Worm (Caenorhabditis elegans) whole organism, young adult: ENCODE measurements around the gene K07D4.5.

Source experiments
- B0336.3 ChIP-seq: fragments of 200-800 bp; sonication (Bioruptor generic); IDR thresholded peaks from 2 replicates; pipeline ENCODE4 v1.3.6; 2022; ENCODE audit warnings: missing genetic modification characterization, missing compliant biosample characterization
- C06A6.2 ChIP-seq: fragments of 200-800 bp; sonication (Bioruptor generic); conservative IDR thresholded peaks from 2 replicates; pipeline ENCODE4 v1.3.6; 2022; ENCODE audit warnings: missing genetic modification characterization, missing compliant biosample characterization
- C17E4.6 ChIP-seq: fragments of 200-800 bp; sonication (Bioruptor generic); IDR thresholded peaks from 2 replicates; pipeline ENCODE4 v1.3.6; 2022; ENCODE audit warnings: missing genetic modification reagents, missing genetic modification characterization, missing compliant biosample characterization
- D2030.7 ChIP-seq: fragments of 200-800 bp; sonication (Bioruptor generic); IDR thresholded peaks from 2 replicates; pipeline ENCODE4 v1.3.6; 2022; ENCODE audit warnings: missing genetic modification reagents, missing genetic modification characterization, missing compliant biosample characterization
- F23B12.7 ChIP-seq: sonication (generic microtip); optimal IDR thresholded peaks from 2 replicates; lab custom pipeline; 2017; ENCODE audit warnings: missing genetic modification characterization, mild to moderate bottlenecking, missing compliant biosample characterization, antibody characterized with exemption, moderate library complexity; ENCODE audit not compliant: insufficient read depth
- F39B2.1 ChIP-seq: fragments of 200-800 bp; sonication (Bioruptor generic); IDR thresholded peaks from 2 replicates; pipeline ENCODE4 v1.3.6; 2022; ENCODE audit warnings: missing genetic modification reagents, missing genetic modification characterization, missing compliant biosample characterization
- F52B5.7 ChIP-seq: sonication (generic microtip); optimal IDR thresholded peaks from 2 replicates; lab custom pipeline; 2016; ENCODE audit warnings: mild to moderate bottlenecking, missing genetic modification characterization, missing compliant biosample characterization
- F57A8.1 ChIP-seq: fragments of 200-800 bp; sonication (Bioruptor generic); optimal IDR thresholded peaks from 2 replicates; lab custom pipeline; 2018; ENCODE audit warnings: mild to moderate bottlenecking, missing genetic modification characterization, moderate library complexity, missing compliant biosample characterization
- K12H6.12 ChIP-seq: fragments of 200-800 bp; sonication (Bioruptor generic); optimal IDR thresholded peaks from 2 replicates; lab custom pipeline; 2018; ENCODE audit warnings: mild to moderate bottlenecking, missing genetic modification characterization, missing compliant biosample characterization
- T07F8.4 ChIP-seq: sonication (generic microtip); optimal IDR thresholded peaks from 2 replicates; lab custom pipeline; 2016; ENCODE audit warnings: mild to moderate bottlenecking, missing genetic modification characterization, moderate library complexity, missing compliant biosample characterization
- Y56A3A.18 ChIP-seq: fragments of 200-800 bp; sonication (Bioruptor generic); IDR thresholded peaks from 2 replicates; pipeline ENCODE4 v1.3.6; 2022; ENCODE audit warnings: missing genetic modification reagents, missing genetic modification characterization, missing compliant biosample characterization
- ZK185.1 ChIP-seq: sonication (generic microtip); optimal IDR thresholded peaks from 2 replicates; lab custom pipeline; 2016; ENCODE audit warnings: mild to moderate bottlenecking, missing genetic modification characterization, missing compliant biosample characterization; ENCODE audit not compliant: poor library complexity, severe bottlenecking
- ama-1 ChIP-seq, 3 experiments: fragments of 150-350 bp in 1 of 3; sonication (generic microtip) in 2 of 3; optimal IDR thresholded peaks; 2 replicates each; lab custom pipeline; 2014 to 2018; ENCODE audit warnings: missing biosample characterization in 2 of 3, missing genetic modification characterization in 2 of 3, missing genetic modification reagents in 2 of 3
- aptf-2 ChIP-seq: fragments of 200-800 bp; sonication (Bioruptor generic); conservative IDR thresholded peaks from 2 replicates; pipeline ENCODE4 v1.3.6; 2022; ENCODE audit warnings: missing genetic modification reagents, missing genetic modification characterization, missing compliant biosample characterization
- aptf-3 ChIP-seq: fragments of 200-800 bp; sonication (Bioruptor generic); IDR thresholded peaks from 2 replicates; pipeline ENCODE4 v1.3.6; 2022; ENCODE audit warnings: missing genetic modification characterization, missing compliant biosample characterization
- bed-1 ChIP-seq: fragments of 200-800 bp; sonication (Bioruptor generic); IDR thresholded peaks from 2 replicates; pipeline ENCODE4 v1.3.6; 2022; ENCODE audit warnings: missing genetic modification reagents, missing genetic modification characterization, missing compliant biosample characterization
- ceh-100 ChIP-seq: fragments of 200-800 bp; sonication (Bioruptor generic); IDR thresholded peaks from 2 replicates; pipeline ENCODE4 v1.3.6; 2022; ENCODE audit warnings: missing genetic modification reagents, missing genetic modification characterization, missing compliant biosample characterization
- ceh-27 ChIP-seq: fragments of 200-800 bp; sonication (Bioruptor generic); optimal IDR thresholded peaks from 2 replicates; lab custom pipeline; 2018; ENCODE audit warnings: mild to moderate bottlenecking, missing genetic modification characterization, moderate library complexity, missing compliant biosample characterization
- ceh-91 ChIP-seq: fragments of 200-800 bp; sonication (Bioruptor generic); IDR thresholded peaks from 2 replicates; pipeline ENCODE4 v1.3.6; 2022; ENCODE audit warnings: missing genetic modification reagents, missing genetic modification characterization, missing compliant biosample characterization
- chd-7 ChIP-seq: sonication (generic microtip); optimal IDR thresholded peaks from 2 replicates; lab custom pipeline; 2016; ENCODE audit warnings: mild to moderate bottlenecking, missing genetic modification characterization, moderate library complexity, missing compliant biosample characterization
- die-1 ChIP-seq: sonication (generic microtip); optimal IDR thresholded peaks from 2 replicates; lab custom pipeline; 2016; ENCODE audit warnings: missing genotype, mild to moderate bottlenecking, missing genetic modification characterization, missing compliant biosample characterization
- egl-44 ChIP-seq: fragments of 200-800 bp; sonication (Bioruptor generic); IDR thresholded peaks from 2 replicates; pipeline ENCODE4 v1.3.6; 2022; ENCODE audit warnings: missing genetic modification reagents, missing genetic modification characterization, missing compliant biosample characterization
- ekl-4 ChIP-seq: fragments of 200-800 bp; sonication (Bioruptor generic); IDR thresholded peaks from 2 replicates; pipeline ENCODE4 v1.3.6; 2022; ENCODE audit warnings: missing genetic modification reagents, missing genetic modification characterization, missing compliant biosample characterization
- hlh-12 ChIP-seq: sonication (generic microtip); optimal IDR thresholded peaks from 2 replicates; lab custom pipeline; 2016; ENCODE audit warnings: missing genetic modification characterization, missing compliant biosample characterization
- hlh-26 ChIP-seq: fragments of 200-800 bp; sonication (Bioruptor generic); conservative IDR thresholded peaks from 2 replicates; pipeline ENCODE4 v1.3.6; 2022; ENCODE audit warnings: missing genetic modification reagents, missing genetic modification characterization, missing compliant biosample characterization
- lin-54 ChIP-seq: fragments of 200-800 bp; sonication (Bioruptor generic); optimal IDR thresholded peaks from 2 replicates; lab custom pipeline; 2018; ENCODE audit warnings: mild to moderate bottlenecking, missing genetic modification characterization, missing compliant biosample characterization
- lsy-27 ChIP-seq: sonication (generic microtip); optimal IDR thresholded peaks from 2 replicates; lab custom pipeline; 2017; ENCODE audit warnings: missing genetic modification characterization, mild to moderate bottlenecking, missing compliant biosample characterization, antibody characterized with exemption, missing genotype, borderline replicate concordance; ENCODE audit not compliant: insufficient read depth
- madf-3 ChIP-seq: fragments of 200-800 bp; sonication (Bioruptor generic); IDR thresholded peaks from 2 replicates; pipeline ENCODE4 v1.3.6; 2022; ENCODE audit warnings: missing genetic modification reagents, missing genetic modification characterization, missing compliant biosample characterization
- madf-8 ChIP-seq: fragments of 200-800 bp; sonication (Bioruptor generic); conservative IDR thresholded peaks from 2 replicates; pipeline ENCODE4 v1.3.6; 2022; ENCODE audit warnings: missing genetic modification reagents, missing genetic modification characterization, missing compliant biosample characterization
- mcd-1 ChIP-seq: fragments of 200-800 bp; sonication (Bioruptor generic); IDR thresholded peaks from 2 replicates; pipeline ENCODE4 v1.3.6; 2022; ENCODE audit warnings: missing genetic modification reagents, missing genetic modification characterization, missing compliant biosample characterization
- mel-28 ChIP-seq: sonication (generic microtip); optimal IDR thresholded peaks from 2 replicates; lab custom pipeline; 2016; ENCODE audit warnings: borderline replicate concordance, mild to moderate bottlenecking, missing genetic modification characterization, missing compliant biosample characterization
- nfya-1 ChIP-seq: sonication (generic microtip); optimal IDR thresholded peaks from 2 replicates; lab custom pipeline; 2017; ENCODE audit warnings: antibody characterized with exemption, missing compliant biosample characterization, missing genetic modification characterization, borderline replicate concordance; ENCODE audit not compliant: insufficient read depth
- nhr-120 ChIP-seq: fragments of 200-800 bp; sonication (Bioruptor generic); IDR thresholded peaks from 2 replicates; pipeline ENCODE4 v1.3.6; 2022; ENCODE audit warnings: missing genetic modification characterization, missing compliant biosample characterization
- nhr-27 ChIP-seq: fragments of 200-800 bp; sonication (Bioruptor generic); optimal IDR thresholded peaks from 2 replicates; lab custom pipeline; 2018; ENCODE audit warnings: mild to moderate bottlenecking, missing genetic modification characterization, moderate library complexity, missing compliant biosample characterization
- repo-1 ChIP-seq: sonication (generic microtip); optimal IDR thresholded peaks from 2 replicates; lab custom pipeline; 2017; ENCODE audit warnings: mild to moderate bottlenecking, missing genetic modification characterization, missing compliant biosample characterization
- rpc-1 ChIP-seq, 2 experiments: fragments of 150-350 bp in 1 of 2; sonication (generic microtip) in 1 of 2; optimal IDR thresholded peaks; 2 replicates each; lab custom pipeline; 2014 to 2018; ENCODE audit warnings: missing biosample characterization in 1 of 2, missing genetic modification characterization in 1 of 2, missing genetic modification reagents in 1 of 2, missing genotype in 1 of 2
- snpc-3.4 ChIP-seq: sonication (generic microtip); optimal IDR thresholded peaks from 2 replicates; lab custom pipeline; 2017; ENCODE audit warnings: missing genetic modification characterization, mild to moderate bottlenecking, missing compliant biosample characterization, antibody characterized with exemption, moderate library complexity, missing genotype, missing genetic modification reagents
- unc-130 ChIP-seq: sonication (generic microtip); optimal IDR thresholded peaks from 2 replicates; lab custom pipeline; 2016; ENCODE audit warnings: missing genetic modification reagents, missing genetic modification characterization, missing compliant biosample characterization
- unc-62 ChIP-seq: fragments of 150-350 bp; optimal IDR thresholded peaks from 2 replicates; lab custom pipeline; 2014; ENCODE audit warnings: missing biosample characterization, missing genetic modification reagents, missing genetic modification characterization
- xnd-1 ChIP-seq: sonication (generic microtip); optimal IDR thresholded peaks from 2 replicates; lab custom pipeline; 2016; ENCODE audit warnings: missing genotype, missing genetic modification reagents, missing genetic modification characterization, missing compliant biosample characterization
- zfh-2 ChIP-seq: fragments of 200-800 bp; sonication (Bioruptor generic); conservative IDR thresholded peaks from 2 replicates; pipeline ENCODE4 v1.3.6; 2022; ENCODE audit warnings: missing genetic modification reagents, missing genetic modification characterization, missing compliant biosample characterization
- ztf-18 ChIP-seq: sonication (generic microtip); optimal IDR thresholded peaks from 2 replicates; lab custom pipeline; 2016; ENCODE audit warnings: missing genotype, mild to moderate bottlenecking, missing genetic modification characterization, missing compliant biosample characterization

K07D4.5 gene

DNA sequence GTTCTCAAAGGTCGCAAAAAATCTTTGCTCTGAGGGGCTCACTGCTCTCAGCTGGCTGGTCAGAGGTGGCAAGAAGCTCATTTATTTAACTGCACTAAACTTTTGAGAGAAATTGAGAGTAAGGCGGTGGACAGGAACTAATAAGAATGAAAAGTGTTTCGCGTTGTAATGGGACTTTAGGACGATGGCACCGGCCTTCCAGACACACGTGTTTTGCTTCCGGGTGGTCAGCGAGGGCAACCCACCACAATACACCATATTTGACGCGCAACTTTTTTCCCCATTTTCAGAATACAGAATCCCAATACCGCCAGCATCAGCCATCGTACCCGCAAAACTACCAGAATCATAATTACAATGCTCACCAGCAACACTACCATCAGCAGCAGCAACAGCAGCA, 14.7 kb upstream of the K07D4.5 start:
- TF ChIP-seq xnd-1 (tag; lab: Kevin White, UChicago) = no peak
- no peak for TF ChIP-seq ceh-100 (GFP tag; lab: Robert Waterston, UW)
- no peak for TF ChIP-seq hlh-12 (tag; lab: Kevin White, UChicago)
- TF ChIP-seq nfya-1 = no peak
- TF ChIP-seq egl-44 (GFP tag; lab: Robert Waterston, UW) = no peak
- TF ChIP-seq hlh-26 (GFP tag; lab: Robert Waterston, UW) = no peak
- no peak for TF ChIP-seq ceh-91
- TF ChIP-seq D2030.7 = no peak
- TF ChIP-seq mcd-1 = no peak
- no peak for TF ChIP-seq T07F8.4 (tag; lab: Kevin White, UChicago)
- TF ChIP-seq C17E4.6 (GFP tag; lab: Robert Waterston, UW) = no peak
- no peak for TF ChIP-seq rpc-1 (optimal IDR thresholded peaks at IDR 0.05; lab: Kevin White, UChicago)
- TF ChIP-seq rpc-1 (tag; optimal IDR thresholded peaks at IDR 0.05; lab: Kevin White, UChicago) = no peak
- no peak for TF ChIP-seq ekl-4

DNA sequence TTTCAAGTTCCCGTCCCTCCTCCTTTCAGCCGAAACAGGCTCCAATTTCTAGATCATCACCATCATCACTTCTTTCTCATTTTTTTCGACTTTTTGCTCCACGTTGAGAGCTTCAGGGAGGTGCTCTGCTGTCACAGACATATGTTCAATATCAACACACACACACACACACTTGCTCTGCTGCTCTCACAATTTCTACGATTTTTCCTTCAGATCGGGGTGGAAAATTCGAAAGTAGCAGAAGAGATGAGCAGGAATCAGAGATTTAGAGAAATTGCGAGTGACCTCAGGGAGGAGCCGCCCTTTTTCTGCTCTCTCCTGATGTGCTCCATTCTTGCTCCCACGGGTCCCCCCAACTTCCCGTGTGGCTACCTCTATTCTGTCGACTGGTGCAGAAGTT, 13.2 kb upstream of the K07D4.5 start, which contains the start of gene pqn-48:
TSS of gene pqn-48 (plus strand) at position 344 of the 400 bp plus-strand sequence.
- peak; percentile 60; the same call in 1 of the 2 replicates for TF ChIP-seq zfh-2
- no peak for TF ChIP-seq unc-62
- TF ChIP-seq F57A8.1 = no peak
- no peak for TF ChIP-seq ceh-27 (GFP tag; lab: Kevin White, UChicago)
- no peak for TF ChIP-seq F52B5.7
- no peak for TF ChIP-seq aptf-3 (GFP tag; lab: Robert Waterston, UW)
- TF ChIP-seq, all 124 proteins: peak for 1

DNA sequence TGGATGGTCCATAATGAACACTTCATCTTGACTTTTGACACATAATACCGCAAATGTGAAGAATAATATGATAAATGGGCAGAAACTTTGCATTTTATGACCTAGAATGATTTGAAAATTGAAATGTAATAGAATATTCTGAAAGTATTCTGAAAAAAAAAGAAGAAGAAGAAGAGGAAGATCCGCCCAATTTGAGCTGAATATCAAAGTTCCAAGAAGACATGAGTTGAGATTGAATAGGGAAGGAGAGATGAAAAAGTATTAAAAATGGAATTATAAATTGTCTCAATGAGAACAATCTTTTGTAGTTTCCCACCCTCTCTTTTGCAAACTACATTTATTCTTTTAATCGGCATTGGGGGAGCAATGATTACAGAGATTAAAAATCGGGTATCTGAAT, 6.9 kb upstream of the K07D4.5 start, which contains the start of gene K07D4.4:
TSS of gene K07D4.4 (minus strand) at position 101 of the 400 bp plus-strand sequence.
- TF ChIP-seq lin-54 (GFP tag; lab: Kevin White, UChicago) (no peak), rpc-1 (optimal IDR thresholded peaks at IDR 0.05; lab: Kevin White, UChicago) (no peak), rpc-1 (tag; optimal IDR thresholded peaks at IDR 0.05; lab: Kevin White, UChicago) (no peak), die-1 (tag; lab: Kevin White, UChicago) (no peak), bed-1 (GFP tag; lab: Robert Waterston, UW) (no peak), chd-7 (no peak), B0336.3 (no peak), repo-1 (tag; lab: Kevin White, UChicago) (no peak), unc-130 (no peak), mel-28 (no peak), ztf-18 (tag; lab: Kevin White, UChicago) (no peak), lsy-27 (tag; lab: Kevin White, UChicago) (no peak), snpc-3.4 (no peak), Y56A3A.18 (GFP tag; lab: Robert Waterston, UW) (no peak)

DNA sequence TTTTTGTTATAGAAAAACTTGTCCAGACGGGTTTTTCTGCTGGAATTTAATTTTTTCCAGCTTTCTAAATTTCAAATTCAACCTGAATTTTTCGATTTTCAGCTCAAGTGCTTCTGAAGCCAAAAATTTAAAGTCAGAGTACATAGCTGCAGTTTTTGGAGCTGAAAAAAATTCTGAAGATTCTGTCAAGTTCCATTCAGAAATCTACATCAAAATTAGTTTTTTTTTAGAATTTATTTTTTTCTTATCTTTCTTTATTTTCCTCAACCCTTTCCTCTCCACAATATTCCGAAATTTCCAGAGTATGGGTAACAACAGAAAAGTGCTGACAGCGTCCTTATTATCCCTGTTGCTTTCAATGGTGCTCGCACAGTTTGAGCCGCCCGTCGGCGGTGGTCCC, 2.9 kb upstream of the K07D4.5 start, which contains the start of gene K07D4.9:
TSS of gene K07D4.9 (plus strand) at position 301 of the 400 bp plus-strand sequence.
- no peak for TF ChIP-seq ztf-18 (tag; lab: Kevin White, UChicago)

DNA sequence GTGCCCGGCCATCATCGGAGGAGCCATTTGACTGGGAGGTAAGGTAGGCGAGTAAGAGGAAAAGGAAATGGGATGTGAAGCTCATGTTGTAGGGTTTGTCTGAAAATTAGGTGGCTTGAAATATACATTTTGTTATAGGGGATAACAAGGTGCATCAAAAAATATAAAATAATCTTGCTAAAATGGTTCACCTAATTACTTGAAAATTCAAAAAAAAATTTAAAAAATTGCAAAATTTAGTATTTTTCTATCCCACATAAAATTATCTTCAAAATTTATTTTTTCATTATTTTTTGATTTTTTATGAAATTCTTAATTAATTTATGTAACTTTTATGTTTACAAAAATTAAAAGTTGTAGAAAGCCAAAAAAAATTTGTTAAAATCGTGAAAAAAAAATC, 6.7 kb downstream of the K07D4.5 start, which contains the start of gene K07D4.6:
TSS of gene K07D4.6 (minus strand) at position 101 of the 400 bp plus-strand sequence.
- TF ChIP-seq C06A6.2 (GFP tag; lab: Robert Waterston, UW) (no peak), F23B12.7 (tag; lab: Kevin White, UChicago) (no peak), madf-3 (no peak), unc-62 (no peak), madf-8 (GFP tag; lab: Robert Waterston, UW) (no peak), ama-1 (optimal IDR thresholded peaks at IDR 0.05; lab: Kevin White, UChicago) (no peak), ama-1 (GFP tag; optimal IDR thresholded peaks at IDR 0.05; lab: Kevin White, UChicago) (no peak), ZK185.1 (tag; lab: Kevin White, UChicago) (no peak), unc-130 (no peak), K12H6.12 (tag; lab: Kevin White, UChicago) (no peak), bed-1 (GFP tag; lab: Robert Waterston, UW) (no peak), nhr-120 (GFP tag; lab: Robert Waterston, UW) (no peak), F39B2.1 (no peak), nfya-1 (no peak), aptf-2 (GFP tag; lab: Robert Waterston, UW) (no peak), mcd-1 (no peak), nhr-27 (no peak)
